Worm (Caenorhabditis elegans) whole organism, L4 larva: ENCODE results near the gene F52H2.3.
A peak's percentile ranks its signal among the peaks of the same experiment; 100 is the strongest.

Experiments used
- F37D6.2 ChIP-seq: sonication (generic microtip); optimal IDR thresholded peaks from 2 replicates; lab custom pipeline; 2016; ENCODE audit warnings: mild to moderate bottlenecking, missing genetic modification characterization, missing compliant biosample characterization
- F49E8.2 ChIP-seq: sonication (generic microtip); optimal IDR thresholded peaks from 2 replicates; lab custom pipeline; 2016; ENCODE audit warnings: missing compliant biosample characterization, mild to moderate bottlenecking, missing genetic modification characterization, borderline replicate concordance
- T20F7.1 ChIP-seq: fragments of 200-800 bp; sonication (Bioruptor generic); optimal IDR thresholded peaks from 2 replicates; lab custom pipeline; 2018; ENCODE audit warnings: mild to moderate bottlenecking, missing genetic modification characterization, missing compliant biosample characterization
- T26A8.4 ChIP-seq: fragments of 200-800 bp; sonication (Bioruptor generic); IDR thresholded peaks from 2 replicates; pipeline ENCODE4 v1.3.6; 2022; ENCODE audit warnings: missing genetic modification characterization, missing compliant biosample characterization
- Y105C5A.15 ChIP-seq: fragments of 200-800 bp; sonication (Bioruptor generic); IDR thresholded peaks from 2 replicates; pipeline ENCODE4 v1.3.6; 2022; ENCODE audit warnings: missing genetic modification characterization, missing compliant biosample characterization
- Y48G9A.11 ChIP-seq: fragments of 200-800 bp; sonication (Bioruptor generic); IDR thresholded peaks from 2 replicates; pipeline ENCODE4 v1.3.6; 2022; ENCODE audit warnings: missing genetic modification reagents, missing genetic modification characterization, missing compliant biosample characterization
- Y75B8A.6 ChIP-seq: fragments of 200-800 bp; sonication (Bioruptor generic); IDR thresholded peaks from 2 replicates; pipeline ENCODE4 v1.3.6; 2022; ENCODE audit warnings: missing genetic modification reagents, missing genetic modification characterization, missing compliant biosample characterization
- ZK337.2 ChIP-seq: fragments of 200-800 bp; sonication (Bioruptor generic); IDR thresholded peaks from 2 replicates; pipeline ENCODE4 v1.3.6; 2022; ENCODE audit warnings: missing genetic modification reagents, missing genetic modification characterization, missing compliant biosample characterization
- aha-1 ChIP-seq: fragments of 150-350 bp; peaks from one replicate; lab custom pipeline; 2014; ENCODE audit warnings: missing biosample characterization, missing genetic modification characterization
- arid-1 ChIP-seq: fragments of 200-800 bp; sonication (Bioruptor generic); conservative IDR thresholded peaks from 2 replicates; pipeline ENCODE4 v1.3.6; 2022; ENCODE audit warnings: missing genetic modification reagents, missing genetic modification characterization, missing compliant biosample characterization
- ceh-28 ChIP-seq: fragments of 150-350 bp; optimal IDR thresholded peaks from 2 replicates; lab custom pipeline; 2014; ENCODE audit warnings: missing biosample characterization, missing genetic modification reagents, missing genetic modification characterization
- ceh-44 ChIP-seq: fragments of 200-800 bp; sonication (Bioruptor generic); IDR thresholded peaks from 2 replicates; pipeline ENCODE4 v1.3.6; 2022; ENCODE audit warnings: missing genetic modification reagents, missing genetic modification characterization, missing compliant biosample characterization
- ceh-82 ChIP-seq: sonication (generic microtip); optimal IDR thresholded peaks from 2 replicates; lab custom pipeline; 2017; ENCODE audit warnings: missing biosample characterization, missing genetic modification characterization
- ces-1 ChIP-seq: fragments of 150-350 bp; sonication (generic microtip); optimal IDR thresholded peaks from 4 replicates; lab custom pipeline; 2014; ENCODE audit warnings: missing biosample characterization, missing genetic modification reagents, missing genetic modification characterization
- daf-16 ChIP-seq, 3 experiments: sonication (generic microtip); optimal IDR thresholded peaks; 2 replicates each; lab custom pipeline; 2016 to 2017; ENCODE audit warnings: missing genetic modification characterization in 3 of 3, missing genetic modification reagents in 3 of 3, mild to moderate bottlenecking in 2 of 3, missing compliant biosample characterization in 2 of 3, missing biosample characterization in 1 of 3, moderate library complexity in 1 of 3
- dmd-6 ChIP-seq: fragments of 200-800 bp; sonication (Bioruptor generic); IDR thresholded peaks from 2 replicates; pipeline ENCODE4 v1.3.6; 2022; ENCODE audit warnings: missing genetic modification reagents, missing genetic modification characterization, missing compliant biosample characterization
- duxl-1 ChIP-seq: sonication (generic microtip); optimal IDR thresholded peaks from 2 replicates; lab custom pipeline; 2016; ENCODE audit warnings: mild to moderate bottlenecking, missing genetic modification characterization, moderate library complexity, missing compliant biosample characterization; ENCODE audit not compliant: poor library complexity
- egl-43 ChIP-seq: fragments of 200-800 bp; sonication (Bioruptor generic); IDR thresholded peaks from 2 replicates; pipeline ENCODE4 v1.3.6; 2022; ENCODE audit warnings: missing genetic modification reagents, missing genetic modification characterization, missing compliant biosample characterization
- hlh-11 ChIP-seq: fragments of 200-800 bp; sonication (Bioruptor generic); optimal IDR thresholded peaks from 2 replicates; lab custom pipeline; 2018; ENCODE audit warnings: mild to moderate bottlenecking, missing genetic modification characterization, missing compliant biosample characterization
- hlh-30 ChIP-seq: sonication (generic microtip); optimal IDR thresholded peaks from 2 replicates; lab custom pipeline; 2017; ENCODE audit warnings: antibody characterized with exemption, mild to moderate bottlenecking, missing genetic modification characterization, missing compliant biosample characterization; ENCODE audit not compliant: insufficient read depth
- hmg-1.1 ChIP-seq: fragments of 200-800 bp; sonication (Bioruptor generic); IDR thresholded peaks from 2 replicates; pipeline ENCODE4 v1.3.6; 2022; ENCODE audit warnings: missing genetic modification reagents, missing genetic modification characterization, missing compliant biosample characterization
- jun-1 ChIP-seq: fragments of 150-350 bp; optimal IDR thresholded peaks from 2 replicates; lab custom pipeline; 2014; ENCODE audit warnings: missing biosample characterization, missing genetic modification reagents, missing genetic modification characterization
- lim-7 ChIP-seq: fragments of 200-800 bp; sonication (Bioruptor generic); IDR thresholded peaks from 2 replicates; pipeline ENCODE4 v1.3.6; 2022; ENCODE audit warnings: missing genetic modification characterization, missing compliant biosample characterization
- lin-13 ChIP-seq: fragments of 150-350 bp; optimal IDR thresholded peaks from 2 replicates; lab custom pipeline; 2014; ENCODE audit warnings: missing biosample characterization, missing genetic modification reagents, missing genetic modification characterization
- lin-29 ChIP-seq: fragments of 200-800 bp; sonication (Bioruptor generic); IDR thresholded peaks from 2 replicates; pipeline ENCODE4 v1.3.6; 2022; ENCODE audit warnings: missing genetic modification reagents, missing genetic modification characterization, missing compliant biosample characterization
- lsy-2 ChIP-seq, 2 experiments: fragments of 150-350 bp in 1 of 2; sonication (generic microtip) in 1 of 2; optimal IDR thresholded peaks; 2 replicates each; lab custom pipeline; 2014 to 2017; ENCODE audit warnings: missing biosample characterization in 2 of 2, missing genetic modification characterization in 2 of 2
- madf-5 ChIP-seq, 2 experiments: fragments of 200-800 bp; sonication (Bioruptor generic); IDR thresholded peaks; 2 replicates each; pipeline ENCODE4 v1.3.6; 2022; ENCODE audit warnings: missing compliant biosample characterization in 2 of 2, missing genetic modification characterization in 2 of 2
- mep-1 ChIP-seq: fragments of 150-350 bp; sonication (generic microtip); optimal IDR thresholded peaks from 3 replicates; lab custom pipeline; 2014; ENCODE audit warnings: missing biosample characterization, missing genetic modification characterization
- mxl-2 ChIP-seq: fragments of 200-800 bp; sonication (Bioruptor generic); conservative IDR thresholded peaks from 2 replicates; pipeline ENCODE4 v1.3.6; 2022; ENCODE audit warnings: missing genetic modification reagents, missing genetic modification characterization, missing compliant biosample characterization
- nhr-25 ChIP-seq: sonication (generic microtip); optimal IDR thresholded peaks from 2 replicates; lab custom pipeline; 2017; ENCODE audit warnings: missing genetic modification characterization, mild to moderate bottlenecking, missing compliant biosample characterization, antibody characterized with exemption, moderate library complexity, borderline replicate concordance; ENCODE audit not compliant: insufficient read depth
- nhr-41 ChIP-seq: fragments of 200-800 bp; sonication (Bioruptor generic); IDR thresholded peaks from 2 replicates; pipeline ENCODE4 v1.3.6; 2022; ENCODE audit warnings: missing genetic modification reagents, missing genetic modification characterization, missing compliant biosample characterization
- nhr-48 ChIP-seq: sonication (generic microtip); optimal IDR thresholded peaks from 2 replicates; lab custom pipeline; 2016; ENCODE audit warnings: mild to moderate bottlenecking, missing genetic modification characterization, missing compliant biosample characterization
- pha-4 ChIP-seq, 2 experiments: fragments of 150-350 bp in 1 of 2; fragments of 200-800 bp in 1 of 2; sonication (Bioruptor generic) in 1 of 2; IDR thresholded peaks in 1 of 2; optimal IDR thresholded peaks in 1 of 2; 2 replicates each; pipeline versions ENCODE4 v1.3.6 to Lab custom; 2014 to 2022; ENCODE audit warnings: missing genetic modification characterization in 2 of 2, missing genetic modification reagents in 2 of 2, missing biosample characterization in 1 of 2, missing compliant biosample characterization in 1 of 2
- pqm-1 ChIP-seq: sonication (generic microtip); optimal IDR thresholded peaks from 2 replicates; lab custom pipeline; 2017; ENCODE audit warnings: missing biosample characterization, missing genetic modification characterization
- rbr-2 ChIP-seq: sonication (generic microtip); optimal IDR thresholded peaks from 2 replicates; lab custom pipeline; 2016; ENCODE audit warnings: missing genotype, missing genetic modification characterization, missing compliant biosample characterization
- set-16 ChIP-seq: fragments of 200-800 bp; sonication (Bioruptor generic); IDR thresholded peaks from 2 replicates; pipeline ENCODE4 v1.3.6; 2022; ENCODE audit warnings: missing genetic modification reagents, missing genetic modification characterization, missing compliant biosample characterization
- snpc-1.2 ChIP-seq: fragments of 200-800 bp; sonication (Bioruptor generic); IDR thresholded peaks from 2 replicates; pipeline ENCODE4 v1.3.6; 2022; ENCODE audit warnings: missing genetic modification reagents, missing genetic modification characterization, missing compliant biosample characterization
- snpc-4 ChIP-seq: fragments of 150-350 bp; optimal IDR thresholded peaks from 2 replicates; lab custom pipeline; 2014; ENCODE audit warnings: missing biosample characterization, missing genetic modification characterization
- spr-1 ChIP-seq: sonication (generic microtip); optimal IDR thresholded peaks from 2 replicates; lab custom pipeline; 2016; ENCODE audit warnings: mild to moderate bottlenecking, missing genetic modification characterization, missing compliant biosample characterization
- unc-62 ChIP-seq, 3 experiments: fragments of 150-350 bp in 1 of 3; sonication (generic microtip); optimal IDR thresholded peaks in 2 of 3; peaks in 1 of 3; 1 replicate in 1 of 3; 2 replicates in 2 of 3; lab custom pipeline; 2014 to 2017; ENCODE audit warnings: missing biosample characterization in 3 of 3, missing genetic modification characterization in 3 of 3, missing genetic modification reagents in 3 of 3, missing genotype in 1 of 3
- vab-7 ChIP-seq: fragments of 200-800 bp; sonication (Bioruptor generic); IDR thresholded peaks from 2 replicates; pipeline ENCODE4 v1.3.6; 2022; ENCODE audit warnings: missing genetic modification reagents, missing genetic modification characterization, missing compliant biosample characterization
- zag-1 ChIP-seq: fragments of 150-350 bp; optimal IDR thresholded peaks from 2 replicates; lab custom pipeline; 2014; ENCODE audit warnings: missing biosample characterization, missing genetic modification characterization
- zfp-2 ChIP-seq: sonication (generic microtip); optimal IDR thresholded peaks from 2 replicates; lab custom pipeline; 2016; ENCODE audit warnings: mild to moderate bottlenecking, missing genetic modification characterization, missing compliant biosample characterization
- zip-11 ChIP-seq: fragments of 200-800 bp; sonication (Bioruptor generic); IDR thresholded peaks from 2 replicates; pipeline ENCODE4 v1.3.6; 2022; ENCODE audit warnings: missing genetic modification characterization, missing compliant biosample characterization
- zip-2 ChIP-seq: fragments of 150-350 bp; optimal IDR thresholded peaks from 2 replicates; lab custom pipeline; 2014; ENCODE audit warnings: missing biosample characterization, missing genetic modification characterization
- ztf-7 ChIP-seq: fragments of 150-350 bp; optimal IDR thresholded peaks from 2 replicates; lab custom pipeline; 2014; ENCODE audit warnings: missing biosample characterization, missing genetic modification characterization

The F52H2.3 gene

DNA sequence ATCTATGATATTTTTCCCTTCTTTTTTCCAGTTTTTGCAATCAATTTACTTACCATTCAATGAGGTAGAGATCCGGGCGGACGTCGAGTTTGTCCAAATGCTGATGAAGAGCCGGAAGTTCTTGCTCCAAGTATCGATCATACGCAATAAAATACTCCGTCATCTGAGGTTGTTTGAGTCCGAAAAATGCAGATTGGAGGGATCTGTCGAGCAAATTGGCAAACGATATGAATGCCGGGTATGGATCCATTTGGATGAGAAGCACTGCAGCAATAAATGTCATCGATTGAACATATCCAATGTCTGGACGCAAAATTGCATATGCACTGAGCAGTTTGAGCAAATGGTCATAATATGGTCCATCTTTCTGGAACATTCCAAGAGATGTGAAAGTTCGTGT is 13.7 kb downstream of the F52H2.3 start:
- TF ChIP-seq ztf-7 (no peak), nhr-41 (no peak), nhr-25 (tag; lab: Kevin White, UChicago) (no peak), vab-7 (GFP tag; lab: Robert Waterston, UW) (no peak), dmd-6 (GFP tag; lab: Robert Waterston, UW) (no peak), zip-11 (no peak), F37D6.2 (no peak), pha-4 (GFP tag; IDR thresholded peaks at IDR 0.05; lab: Robert Waterston, UW) (no peak), pha-4 (tag; optimal IDR thresholded peaks at IDR 0.05; lab: Kevin White, UChicago) (no peak), ceh-28 (no peak)

DNA sequence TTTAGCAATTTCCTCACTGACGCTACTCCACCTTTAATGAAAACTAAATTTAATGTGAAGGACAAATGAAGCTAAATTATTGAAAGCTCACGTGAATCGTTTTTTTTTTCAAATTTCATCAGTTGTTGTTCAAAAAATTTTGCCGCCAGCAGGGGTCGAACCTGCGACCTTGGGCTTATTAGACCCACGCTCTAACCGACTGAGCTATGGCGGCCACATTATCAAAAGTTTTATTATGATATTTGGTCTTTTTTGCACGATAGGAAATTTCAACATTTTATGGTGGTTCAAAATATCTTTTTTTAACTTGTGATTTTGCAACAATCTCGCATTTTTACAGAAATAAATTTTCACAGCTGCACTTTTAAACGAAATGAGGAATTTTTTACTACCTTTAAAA is 14.8 kb downstream of the F52H2.3 start:
- TF ChIP-seq ztf-7: no peak
- TF ChIP-seq nhr-48: no peak
- TF ChIP-seq arid-1: peak; percentile 44; the same call in 1 of the 2 replicates
- no peak for TF ChIP-seq ceh-82 (tag; lab: Kevin White, UChicago)
- no peak for TF ChIP-seq hlh-11 (tag; lab: Kevin White, UChicago)
- no peak for TF ChIP-seq T26A8.4
- no peak for TF ChIP-seq spr-1 (tag; lab: Kevin White, UChicago)
- TF ChIP-seq zag-1 (tag; lab: Kevin White, UChicago): no peak
- no peak for TF ChIP-seq ceh-28
- TF ChIP-seq lim-7 (GFP tag; lab: Robert Waterston, UW): peak; percentile 71
- TF ChIP-seq unc-62 (GFP tag; optimal IDR thresholded peaks at IDR 0.05 in 1 of 2; lab: Kevin White, UChicago): no peak
- no peak for TF ChIP-seq unc-62 (tag; optimal IDR thresholded peaks at IDR 0.05; lab: Kevin White, UChicago)
- TF ChIP-seq egl-43 (GFP tag; lab: Robert Waterston, UW): peak; percentile 47; the same call in 1 of the 2 replicates
- no peak for TF ChIP-seq hlh-30 (tag; lab: Kevin White, UChicago)
- TF ChIP-seq hmg-1.1 (GFP tag; lab: Robert Waterston, UW): no peak
- TF ChIP-seq nhr-41: no peak; the same call in 1 of the 2 replicates
- no peak for TF ChIP-seq snpc-4 (tag; lab: Kevin White, UChicago)
- TF ChIP-seq ces-1: no peak
- TF ChIP-seq lsy-2 (tag; optimal IDR thresholded peaks at IDR 0.05; lab: Kevin White, UChicago): no peak
- no peak for TF ChIP-seq Y75B8A.6 (GFP tag; lab: Robert Waterston, UW)
- peak; percentile 52; the same call in 1 of the 2 replicates for TF ChIP-seq snpc-1.2
- 0 out of 2 replicates have a peak, but pooled peaks have one; percentile 32 for TF ChIP-seq vab-7 (GFP tag; lab: Robert Waterston, UW)
- TF ChIP-seq F49E8.2 (tag; lab: Kevin White, UChicago): no peak
- TF ChIP-seq mep-1: no peak
- TF ChIP-seq zfp-2 (tag; lab: Kevin White, UChicago): no peak
- peak; percentile 76; the same call in 1 of the 2 replicates for TF ChIP-seq pha-4 (GFP tag; IDR thresholded peaks at IDR 0.05; lab: Robert Waterston, UW)
- no peak for TF ChIP-seq pha-4 (tag; optimal IDR thresholded peaks at IDR 0.05; lab: Kevin White, UChicago)
- no peak for TF ChIP-seq zip-2 (tag; lab: Kevin White, UChicago)
- TF ChIP-seq daf-16 (GFP tag; optimal IDR thresholded peaks at IDR 0.05; lab: Kevin White, UChicago): peak in 1 of 2 experiments; percentile 8
- peak; percentile 29 for TF ChIP-seq daf-16 (tag; optimal IDR thresholded peaks at IDR 0.05; lab: Kevin White, UChicago)
- TF ChIP-seq Y105C5A.15 (GFP tag; lab: Robert Waterston, UW): no peak
- no peak for TF ChIP-seq lin-13
- no peak for TF ChIP-seq ZK337.2 (GFP tag; lab: Robert Waterston, UW)
- no peak for TF ChIP-seq lin-29
- 0 out of 2 replicates have a peak, but pooled peaks have one; percentile 15 for TF ChIP-seq Y48G9A.11 (GFP tag; lab: Robert Waterston, UW)
- peak; percentile 27 for TF ChIP-seq duxl-1
- TF ChIP-seq aha-1 (tag; lab: Kevin White, UChicago): peak; percentile 86
- no peak for TF ChIP-seq set-16
- no peak for TF ChIP-seq pqm-1 (tag; lab: Kevin White, UChicago)
- TF ChIP-seq mxl-2 (GFP tag; lab: Robert Waterston, UW): 0 out of 2 replicates have a peak, but pooled peaks have one; percentile 25
- TF ChIP-seq madf-5 (GFP tag; IDR thresholded peaks at IDR 0.05; lab: Robert Waterston, UW): no peak
- no peak for TF ChIP-seq T20F7.1
- no peak for TF ChIP-seq jun-1 (tag; lab: Kevin White, UChicago)
- TF ChIP-seq ceh-44 (GFP tag; lab: Robert Waterston, UW): peak; percentile 32; the same call in 1 of the 2 replicates
- TF ChIP-seq rbr-2 (tag; lab: Kevin White, UChicago): no peak
